Worm (Caenorhabditis elegans) whole organism, L3 larva: ENCODE results near the gene uda-1.

Experiments
- R02D3.7 ChIP-seq: fragments of 150-350 bp; optimal IDR thresholded peaks from 2 replicates; lab custom pipeline; 2014; ENCODE audit warnings: missing biosample characterization, missing genetic modification characterization
- ceh-82 ChIP-seq: fragments of 150-350 bp; optimal IDR thresholded peaks from 2 replicates; lab custom pipeline; 2014; ENCODE audit warnings: missing biosample characterization, missing genetic modification characterization
- daf-12 ChIP-seq: fragments of 150-350 bp; optimal IDR thresholded peaks from 2 replicates; lab custom pipeline; 2014; ENCODE audit warnings: missing biosample characterization, missing genetic modification reagents, missing genetic modification characterization
- egl-27 ChIP-seq: sonication (generic microtip); optimal IDR thresholded peaks from 4 replicates; lab custom pipeline; 2017; ENCODE audit warnings: missing biosample characterization, missing genetic modification reagents, missing genetic modification characterization
- egl-5 ChIP-seq: fragments of 150-350 bp; optimal IDR thresholded peaks from 2 replicates; lab custom pipeline; 2017; ENCODE audit warnings: missing biosample characterization, missing genetic modification reagents, missing genetic modification characterization, inconsistent platforms
- elt-2 ChIP-seq: sonication (generic microtip); optimal IDR thresholded peaks from 2 replicates; lab custom pipeline; 2016; ENCODE audit warnings: missing genetic modification reagents, mild to moderate bottlenecking, missing genetic modification characterization, missing compliant biosample characterization
- fkh-10 ChIP-seq: sonication (generic microtip); optimal IDR thresholded peaks from 2 replicates; lab custom pipeline; 2017; ENCODE audit warnings: missing biosample characterization, missing genetic modification reagents, missing genetic modification characterization
- nhr-237 ChIP-seq: fragments of 150-350 bp; optimal IDR thresholded peaks from 2 replicates; lab custom pipeline; 2014; ENCODE audit warnings: missing biosample characterization, missing genetic modification characterization
- nhr-77 ChIP-seq: fragments of 150-350 bp; optimal IDR thresholded peaks from 2 replicates; lab custom pipeline; 2014; ENCODE audit warnings: missing biosample characterization, missing genetic modification characterization
- unc-62 ChIP-seq: fragments of 150-350 bp; sonication (generic microtip); optimal IDR thresholded peaks from 4 replicates; lab custom pipeline; 2014; ENCODE audit warnings: missing biosample characterization, missing genetic modification reagents, missing genetic modification characterization
- zag-1 ChIP-seq: fragments of 150-350 bp; optimal IDR thresholded peaks from 2 replicates; lab custom pipeline; 2014; ENCODE audit warnings: missing biosample characterization, missing genetic modification characterization
- ztf-4 ChIP-seq: fragments of 150-350 bp; optimal IDR thresholded peaks from 2 replicates; lab custom pipeline; 2014; ENCODE audit warnings: missing biosample characterization, missing genetic modification characterization

DNA sequence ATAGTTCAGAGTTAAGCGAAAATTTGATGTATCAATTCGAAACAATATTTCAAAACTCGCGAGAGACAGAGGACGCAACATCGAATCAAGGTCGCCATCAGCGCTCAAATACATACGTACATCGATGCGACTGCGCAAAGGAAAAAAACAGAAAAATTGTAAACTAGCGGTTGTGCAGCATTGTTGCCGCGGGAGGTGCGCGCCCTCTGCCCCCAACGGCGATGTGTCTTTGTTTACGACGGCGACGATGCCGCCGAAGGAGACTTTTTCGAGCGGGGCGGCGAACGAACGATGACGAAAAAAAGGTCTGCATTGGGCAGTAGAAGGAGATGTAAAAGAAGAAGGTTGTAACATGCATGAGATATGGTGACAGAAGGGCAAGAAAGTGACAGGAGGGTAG, 41.6 kb upstream of the uda-1 start:
- TF ChIP-seq nhr-237 (tag; lab: Kevin White, UChicago) (no peak), daf-12 (no peak), ztf-4 (tag; lab: Kevin White, UChicago) (no peak), elt-2 (no peak), nhr-77 (tag; lab: Kevin White, UChicago) (no peak), egl-5 (tag; lab: Kevin White, UChicago) (no peak), zag-1 (tag; lab: Kevin White, UChicago) (no peak), fkh-10 (GFP tag; lab: Kevin White, UChicago) (no peak), egl-27 (tag; lab: Kevin White, UChicago) (no peak), ceh-82 (tag; lab: Kevin White, UChicago) (no peak), unc-62 (GFP tag; lab: Kevin White, UChicago) (no peak), R02D3.7 (tag; lab: Kevin White, UChicago) (no peak)
